Worm (Caenorhabditis elegans): Measurements from ENCODE around the gene rin-1.
"Not testable (repeated sequence)": the region's sequence is repeated elsewhere in the genome, so short reads cannot be mapped to it uniquely, and the experiment has no call there.

The rin-1 gene

ce11 chrV:14831460-14832120 is 16.2 kb upstream of the rin-1 start:
- no peak for TF ChIP-seq klf-2 (GFP tag; conservative IDR thresholded peaks at IDR 0.05)
- TF ChIP-seq cog-1 (tag; optimal IDR thresholded peaks at IDR 0.05): no peak
- no peak for TF ChIP-seq ztf-23 (GFP tag; IDR thresholded peaks at IDR 0.05)

DNA sequence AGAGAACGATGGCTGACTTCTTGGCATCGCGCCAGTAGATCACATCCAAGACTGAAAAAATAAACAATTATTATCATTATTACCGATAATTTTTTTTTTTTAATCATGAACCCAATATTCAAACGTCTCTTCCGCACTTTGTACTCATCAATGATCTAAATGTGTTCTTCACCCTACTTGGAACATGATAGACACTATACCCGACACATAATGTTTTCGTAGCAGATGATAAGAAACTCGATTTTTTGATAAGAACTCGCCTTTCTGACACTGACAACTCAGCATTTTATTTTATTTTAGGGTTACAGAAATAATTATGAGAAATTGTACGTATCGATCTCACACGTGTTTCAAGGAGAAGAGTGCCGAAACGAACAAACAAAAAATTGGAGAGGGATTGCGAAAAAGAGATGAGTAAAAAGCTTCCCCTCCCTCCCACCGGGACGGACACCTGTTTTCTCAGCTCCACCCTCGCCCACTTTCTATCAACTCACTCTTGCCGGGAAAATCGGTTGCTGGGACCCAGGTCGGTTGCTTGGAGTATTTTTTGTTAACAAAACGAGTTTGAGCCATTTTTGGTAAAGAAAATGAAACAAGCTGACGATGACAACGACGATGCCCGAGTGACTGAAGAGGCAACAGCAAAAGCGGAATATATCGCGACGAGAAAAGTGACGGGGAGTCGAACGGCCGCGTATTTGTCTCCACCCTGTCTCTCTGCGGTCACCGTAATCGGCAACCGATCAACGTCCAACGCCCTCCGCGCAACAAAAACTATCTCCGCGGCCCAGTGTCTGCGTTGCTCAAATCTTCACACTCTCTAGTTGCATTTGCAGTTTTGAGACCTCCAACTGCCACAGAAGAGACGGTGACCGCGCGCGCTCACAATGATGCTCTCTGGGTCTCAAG is 15.1 kb upstream of the rin-1 start:
- no peak for TF ChIP-seq ref-1 (GFP tag; conservative IDR thresholded peaks at IDR 0.05)
- TF ChIP-seq ztf-23 (GFP tag; IDR thresholded peaks at IDR 0.05): no peak
- TF ChIP-seq med-1 (GFP tag; optimal IDR thresholded peaks at IDR 0.05; ENCODE audit: insufficient read depth): no peak
- TF ChIP-seq flt-1 (GFP tag; IDR thresholded peaks at IDR 0.05): 0 out of 2 replicates have a peak, but pooled peaks have one; percentile 33
- TF ChIP-seq T22C8.4 (GFP tag; IDR thresholded peaks at IDR 0.05): no peak
- no peak for TF ChIP-seq tab-1 (GFP tag; IDR thresholded peaks at IDR 0.05)
- 0 out of 2 replicates have a peak, but pooled peaks have one; percentile 5 for TF ChIP-seq ztf-29 (GFP tag; IDR thresholded peaks at IDR 0.05)
- TF ChIP-seq klf-2 (GFP tag; conservative IDR thresholded peaks at IDR 0.05): no peak
- TF ChIP-seq cog-1 (tag; optimal IDR thresholded peaks at IDR 0.05): no peak

- TF ChIP-seq cog-1 (tag; optimal IDR thresholded peaks at IDR 0.05): no peak
- TF ChIP-seq ztf-29 (GFP tag; IDR thresholded peaks at IDR 0.05): 0 out of 2 replicates have a peak, but pooled peaks have one; percentile 17
These were observed 13.0 kb upstream of the rin-1 start for ce11 chrV:14828407-14828806.

DNA sequence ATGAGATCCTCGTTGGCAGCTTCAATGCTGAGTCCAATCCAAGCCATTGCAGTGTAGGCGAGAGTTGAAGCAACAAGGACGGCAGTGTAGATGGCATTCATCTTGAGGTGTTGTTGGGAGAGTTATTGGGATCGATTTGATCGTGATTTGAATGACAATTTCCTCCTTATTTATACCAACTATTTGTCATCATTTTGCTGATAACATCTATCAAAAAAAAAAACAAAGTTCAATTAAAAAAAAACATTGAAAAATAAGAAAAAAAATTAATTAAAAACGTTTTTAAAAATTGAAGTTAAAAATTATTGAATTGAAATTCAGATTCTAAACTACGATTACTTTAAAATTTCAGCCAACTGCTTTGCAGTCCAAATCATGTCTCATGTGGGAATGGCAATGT is 11.6 kb upstream of the rin-1 start, which contains the start of gene nspa-8:
Gene nspa-8 (minus strand): TSS at position 101 of the 400 bp plus-strand sequence.
- not testable (repeated sequence) for TF ChIP-seq med-1 (GFP tag; optimal IDR thresholded peaks at IDR 0.05; ENCODE audit: insufficient read depth); tab-1 (GFP tag; IDR thresholded peaks at IDR 0.05); cog-1 (tag; optimal IDR thresholded peaks at IDR 0.05)

- TF ChIP-seq ref-1 (GFP tag; conservative IDR thresholded peaks at IDR 0.05) (no peak), ztf-23 (GFP tag; IDR thresholded peaks at IDR 0.05) (no peak), klf-2 (GFP tag; conservative IDR thresholded peaks at IDR 0.05) (no peak), med-1 (GFP tag; optimal IDR thresholded peaks at IDR 0.05; ENCODE audit: insufficient read depth) (no peak), T22C8.4 (GFP tag; IDR thresholded peaks at IDR 0.05) (no peak), tab-1 (GFP tag; IDR thresholded peaks at IDR 0.05) (no peak), cog-1 (tag; optimal IDR thresholded peaks at IDR 0.05) (no peak), ztf-29 (GFP tag; IDR thresholded peaks at IDR 0.05) (no peak), flt-1 (GFP tag; IDR thresholded peaks at IDR 0.05) (no peak)
These were observed 8.7 kb upstream of the rin-1 start, which contains the start of gene W06A7.4 for ce11 chrV:14824124-14824523. Gene W06A7.4 (plus strand): TSS chrV:14824424.

- no peak for TF ChIP-seq flt-1 (GFP tag; IDR thresholded peaks at IDR 0.05)
- no peak for TF ChIP-seq tab-1 (GFP tag; IDR thresholded peaks at IDR 0.05)
- TF ChIP-seq cog-1 (tag; optimal IDR thresholded peaks at IDR 0.05): no peak
- no peak for TF ChIP-seq ref-1 (GFP tag; conservative IDR thresholded peaks at IDR 0.05)
- no peak for TF ChIP-seq ztf-29 (GFP tag; IDR thresholded peaks at IDR 0.05)
- no peak for TF ChIP-seq klf-2 (GFP tag; conservative IDR thresholded peaks at IDR 0.05)
- TF ChIP-seq T22C8.4 (GFP tag; IDR thresholded peaks at IDR 0.05): no peak
- no peak for TF ChIP-seq ztf-23 (GFP tag; IDR thresholded peaks at IDR 0.05)
These were observed 6.2 kb upstream of the rin-1 start, which contains the start of gene W06A7.2 for ce11 chrV:14821553-14821952. Gene W06A7.2 (plus strand): TSS chrV:14821853.

ce11 chrV:14820314-14820713 is 4.9 kb upstream of the rin-1 start:
- TF ChIP-seq cog-1 (tag; optimal IDR thresholded peaks at IDR 0.05): no peak
- TF ChIP-seq med-1 (GFP tag; optimal IDR thresholded peaks at IDR 0.05; ENCODE audit: insufficient read depth): no peak
- no peak for TF ChIP-seq klf-2 (GFP tag; conservative IDR thresholded peaks at IDR 0.05)
- TF ChIP-seq ref-1 (GFP tag; conservative IDR thresholded peaks at IDR 0.05): no peak
- no peak for TF ChIP-seq T22C8.4 (GFP tag; IDR thresholded peaks at IDR 0.05)
- no peak for TF ChIP-seq ztf-29 (GFP tag; IDR thresholded peaks at IDR 0.05)
- TF ChIP-seq tab-1 (GFP tag; IDR thresholded peaks at IDR 0.05): no peak
- no peak for TF ChIP-seq ztf-23 (GFP tag; IDR thresholded peaks at IDR 0.05)
- no peak for TF ChIP-seq flt-1 (GFP tag; IDR thresholded peaks at IDR 0.05)

DNA sequence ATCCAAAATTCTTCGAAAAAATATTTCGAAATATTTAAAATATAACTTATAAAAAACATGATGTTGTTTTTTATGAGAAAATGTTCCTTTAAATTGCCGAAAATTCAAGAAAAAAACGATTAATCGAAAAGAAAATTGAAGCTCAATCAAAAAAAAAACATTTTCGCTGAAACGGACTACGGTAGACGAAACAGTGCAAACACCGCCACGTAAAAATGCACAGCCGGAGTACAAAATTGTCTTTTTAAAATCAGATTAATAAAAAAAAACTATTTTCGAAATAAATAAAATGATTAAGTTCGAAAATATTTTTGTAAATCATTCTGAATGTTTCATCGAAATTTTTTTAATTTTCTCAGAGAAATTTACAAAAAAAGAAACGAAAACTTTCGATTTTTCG is 1.8 kb downstream of the rin-1 start:
- TF ChIP-seq med-1 (GFP tag; optimal IDR thresholded peaks at IDR 0.05; ENCODE audit: insufficient read depth): no peak
- TF ChIP-seq klf-2 (GFP tag; conservative IDR thresholded peaks at IDR 0.05): no peak
- TF ChIP-seq ztf-23 (GFP tag; IDR thresholded peaks at IDR 0.05): no peak
- TF ChIP-seq tab-1 (GFP tag; IDR thresholded peaks at IDR 0.05): no peak
- TF ChIP-seq ref-1 (GFP tag; conservative IDR thresholded peaks at IDR 0.05): no peak
- TF ChIP-seq cog-1 (tag; optimal IDR thresholded peaks at IDR 0.05): no peak
- TF ChIP-seq ztf-29 (GFP tag; IDR thresholded peaks at IDR 0.05): no peak
- TF ChIP-seq flt-1 (GFP tag; IDR thresholded peaks at IDR 0.05): no peak

DNA sequence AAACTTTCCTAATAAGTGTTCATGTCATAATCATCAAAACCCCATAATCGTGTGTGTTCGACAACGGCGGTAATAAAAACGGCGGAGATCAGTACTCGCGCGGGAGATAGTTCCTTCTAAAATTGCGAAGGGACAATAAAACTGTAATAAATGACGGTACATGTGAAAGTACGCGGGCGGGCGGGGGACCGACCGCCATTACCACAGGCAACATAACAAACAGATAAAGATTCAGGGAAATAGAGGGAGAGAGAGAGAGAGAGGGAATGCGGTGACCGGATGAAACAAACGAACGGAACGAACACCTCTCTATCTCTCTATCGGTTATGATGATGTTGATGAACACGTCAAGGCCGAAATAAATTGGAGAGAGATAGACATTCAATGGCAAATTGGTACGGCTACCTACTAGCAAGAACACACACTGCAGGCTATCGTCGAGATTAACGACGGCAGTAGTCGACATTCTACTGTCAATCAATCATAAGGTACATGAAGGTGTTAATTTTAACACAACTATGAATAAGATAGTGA is 9.1 kb downstream of the rin-1 start:
- no peak for TF ChIP-seq ztf-23 (GFP tag; IDR thresholded peaks at IDR 0.05)
- no peak for TF ChIP-seq tab-1 (GFP tag; IDR thresholded peaks at IDR 0.05)

DNA sequence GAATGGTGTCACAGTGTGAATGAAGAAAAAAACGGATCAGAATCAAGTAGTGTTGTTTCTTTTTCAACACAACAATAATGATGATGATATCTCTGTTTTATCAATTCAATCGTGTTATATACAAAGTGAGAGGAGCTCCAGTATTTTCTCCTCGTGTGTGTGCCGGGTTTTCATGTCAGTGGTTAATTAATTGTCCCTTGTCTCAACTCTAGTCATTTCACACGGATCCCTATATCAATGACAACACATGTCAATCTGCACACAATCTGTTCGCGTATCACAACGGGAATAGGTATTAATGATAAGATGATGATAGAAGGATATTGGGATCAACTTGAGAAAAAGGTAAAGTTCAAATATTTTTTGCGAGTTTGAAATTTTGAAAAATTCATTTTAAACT is 15.0 kb downstream of the rin-1 start:
- TF ChIP-seq flt-1 (GFP tag; IDR thresholded peaks at IDR 0.05): no peak
- TF ChIP-seq tab-1 (GFP tag; IDR thresholded peaks at IDR 0.05): no peak
- no peak for TF ChIP-seq ztf-29 (GFP tag; IDR thresholded peaks at IDR 0.05)
- no peak for TF ChIP-seq T22C8.4 (GFP tag; IDR thresholded peaks at IDR 0.05)
- TF ChIP-seq klf-2 (GFP tag; conservative IDR thresholded peaks at IDR 0.05): no peak
- no peak for TF ChIP-seq med-1 (GFP tag; optimal IDR thresholded peaks at IDR 0.05; ENCODE audit: insufficient read depth)
- no peak for TF ChIP-seq ref-1 (GFP tag; conservative IDR thresholded peaks at IDR 0.05)
- TF ChIP-seq ztf-23 (GFP tag; IDR thresholded peaks at IDR 0.05): no peak
- TF ChIP-seq cog-1 (tag; optimal IDR thresholded peaks at IDR 0.05): no peak
